Fruit fly (Drosophila melanogaster) whole organism, embryonic: ENCODE data around the gene peng.

Source experiments
- CG10209 ChIP-seq: fragments of 200-800 bp; sonication (Bioruptor generic); optimal IDR thresholded peaks from 3 replicates; lab custom pipeline; 2017; ENCODE audit warnings: missing biosample characterization, mild to moderate bottlenecking, missing genetic modification characterization, missing genetic modification reagents
- CG10274 ChIP-seq: fragments of 200-800 bp; sonication (Bioruptor generic); optimal IDR thresholded peaks from 3 replicates; lab custom pipeline; 2017; ENCODE audit warnings: missing biosample characterization, mild to moderate bottlenecking, missing genetic modification characterization
- CG11093 ChIP-seq: fragments of 200-800 bp; sonication (Bioruptor generic); IDR thresholded peaks from 3 replicates; pipeline ENCODE4 v1.3.6; 2022; ENCODE audit warnings: missing biosample characterization, missing genetic modification characterization
- CG11456 ChIP-seq: fragments of 200-800 bp; sonication (Bioruptor generic); IDR thresholded peaks from 3 replicates; pipeline ENCODE4 v1.3.6; 2022; ENCODE audit warnings: missing biosample characterization, missing genetic modification characterization
- CG11695 ChIP-seq: fragments of 200-800 bp; sonication (Bioruptor generic); IDR thresholded peaks from 3 replicates; pipeline ENCODE4 v1.3.6; 2022; ENCODE audit warnings: missing biosample characterization, missing genetic modification characterization
- CG12769 ChIP-seq: fragments of 200-800 bp; sonication (Bioruptor generic); optimal IDR thresholded peaks from 2 replicates; lab custom pipeline; 2019; ENCODE audit warnings: missing biosample characterization, mild to moderate bottlenecking, missing genetic modification characterization, moderate library complexity
- CG1529 ChIP-seq: fragments of 200-800 bp; sonication (Bioruptor generic); optimal IDR thresholded peaks from 3 replicates; lab custom pipeline; 2018; ENCODE audit warnings: missing biosample characterization, missing genetic modification characterization
- CG17359 ChIP-seq: fragments of 200-800 bp; sonication (Bioruptor generic); optimal IDR thresholded peaks from 3 replicates; lab custom pipeline; 2018; ENCODE audit warnings: missing biosample characterization, mild to moderate bottlenecking, missing genetic modification characterization, moderate library complexity
- CG17829 ChIP-seq: fragments of 200-800 bp; optimal IDR thresholded peaks from 2 replicates; lab custom pipeline; 2019; ENCODE audit warnings: missing biosample characterization, mild to moderate bottlenecking, missing genetic modification characterization, moderate library complexity
- CG17912 ChIP-seq: fragments of 200-800 bp; sonication (Bioruptor generic); optimal IDR thresholded peaks from 2 replicates; lab custom pipeline; 2018; ENCODE audit warnings: missing biosample characterization, mild to moderate bottlenecking, missing genetic modification characterization
- CG2678 ChIP-seq: fragments of 200-800 bp; sonication (Bioruptor generic); optimal IDR thresholded peaks from 3 replicates; lab custom pipeline; 2019; ENCODE audit warnings: missing biosample characterization, mild to moderate bottlenecking, missing genetic modification characterization, moderate library complexity
- CG2712 ChIP-seq: fragments of 200-800 bp; optimal IDR thresholded peaks from 3 replicates; lab custom pipeline; 2019; ENCODE audit warnings: missing biosample characterization, mild to moderate bottlenecking, missing genetic modification characterization, moderate library complexity
- CG30431 ChIP-seq: fragments of 200-800 bp; sonication (Bioruptor generic); optimal IDR thresholded peaks from 2 replicates; lab custom pipeline; 2017; ENCODE audit warnings: missing biosample characterization, missing genetic modification characterization
- CG31365 ChIP-seq: fragments of 200-800 bp; sonication (Bioruptor generic); optimal IDR thresholded peaks from 2 replicates; lab custom pipeline; 2018; ENCODE audit warnings: missing biosample characterization, mild to moderate bottlenecking, missing genetic modification characterization
- CG32772 ChIP-seq: fragments of 200-800 bp; sonication (Bioruptor generic); IDR thresholded peaks from 2 replicates; pipeline ENCODE4 v1.3.6; 2022; ENCODE audit warnings: missing biosample characterization, missing genetic modification characterization
- CG3281 ChIP-seq: fragments of 200-800 bp; sonication (Bioruptor generic); optimal IDR thresholded peaks from 3 replicates; lab custom pipeline; 2017; ENCODE audit warnings: missing biosample characterization, mild to moderate bottlenecking, missing genetic modification characterization
- CG34376 ChIP-seq: fragments of 200-800 bp; sonication (Bioruptor generic); optimal IDR thresholded peaks from 2 replicates; lab custom pipeline; 2018; ENCODE audit warnings: missing biosample characterization, mild to moderate bottlenecking, missing genetic modification characterization
- CG4328 ChIP-seq: fragments of 200-800 bp; sonication (Bioruptor generic); optimal IDR thresholded peaks from 3 replicates; lab custom pipeline; 2017; ENCODE audit warnings: missing biosample characterization, missing genetic modification reagents, missing genetic modification characterization
- CG6175 ChIP-seq: fragments of 200-800 bp; sonication (Bioruptor generic); IDR thresholded peaks from 3 replicates; pipeline ENCODE4 v1.3.6; 2022; ENCODE audit warnings: missing biosample characterization, missing genetic modification characterization
- CG6254 ChIP-seq: fragments of 200-800 bp; sonication (Bioruptor generic); optimal IDR thresholded peaks from 3 replicates; lab custom pipeline; 2017; ENCODE audit warnings: mild to moderate bottlenecking, missing biosample characterization, missing genetic modification reagents, missing genetic modification characterization
- CG7839 ChIP-seq: fragments of 200-800 bp; sonication (Bioruptor generic); optimal IDR thresholded peaks from 3 replicates; lab custom pipeline; 2018; ENCODE audit warnings: missing biosample characterization, mild to moderate bottlenecking, missing genetic modification characterization, moderate library complexity
- CG8388 ChIP-seq: fragments of 200-800 bp; sonication (Bioruptor generic); optimal IDR thresholded peaks from 2 replicates; lab custom pipeline; 2019; ENCODE audit warnings: missing biosample characterization, mild to moderate bottlenecking, missing genetic modification characterization, moderate library complexity
- CG9727 ChIP-seq: fragments of 200-800 bp; sonication (Bioruptor generic); optimal IDR thresholded peaks from 3 replicates; lab custom pipeline; 2017; ENCODE audit warnings: missing biosample characterization, mild to moderate bottlenecking, missing genetic modification characterization
- CG9932 ChIP-seq: fragments of 200-800 bp; sonication (Bioruptor generic); IDR thresholded peaks from 2 replicates; pipeline ENCODE4 v1.3.6; 2022; ENCODE audit warnings: missing biosample characterization, missing genetic modification characterization
- Dbx ChIP-seq: fragments of 200-800 bp; sonication (Bioruptor generic); IDR thresholded peaks from 3 replicates; pipeline ENCODE4 v1.3.6; 2022; ENCODE audit warnings: missing biosample characterization, missing genetic modification characterization
- Dip2 ChIP-seq: fragments of 200-800 bp; sonication (Bioruptor generic); IDR thresholded peaks from 2 replicates; pipeline ENCODE4 v1.3.6; 2022; ENCODE audit warnings: missing biosample characterization, missing genetic modification characterization
- Dip3 ChIP-seq: fragments of 200-800 bp; sonication (Bioruptor generic); optimal IDR thresholded peaks from 3 replicates; lab custom pipeline; 2016; ENCODE audit warnings: missing biosample characterization, missing genetic modification characterization
- E2f1 ChIP-seq: fragments of 200-800 bp; sonication (Bioruptor generic); IDR thresholded peaks from 2 replicates; pipeline ENCODE4 v1.3.6; 2022; ENCODE audit warnings: missing biosample characterization, missing genetic modification characterization
- HHEX ChIP-seq: fragments of 200-800 bp; sonication (Bioruptor generic); optimal IDR thresholded peaks from 3 replicates; lab custom pipeline; 2017; ENCODE audit warnings: missing biosample characterization, mild to moderate bottlenecking, missing genetic modification characterization, missing genetic modification reagents
- HLH4C ChIP-seq: fragments of 200-800 bp; sonication (Bioruptor generic); IDR thresholded peaks from 3 replicates; pipeline ENCODE4 v1.3.6; 2022; ENCODE audit warnings: missing biosample characterization, missing genetic modification characterization; ENCODE audit not compliant: partially characterized antibody
- Hmx ChIP-seq: fragments of 200-800 bp; sonication (Bioruptor generic); optimal IDR thresholded peaks from 2 replicates; lab custom pipeline; 2016; ENCODE audit warnings: missing biosample characterization, missing genetic modification characterization
- Meics ChIP-seq: fragments of 200-800 bp; sonication (Bioruptor generic); optimal IDR thresholded peaks from 2 replicates; lab custom pipeline; 2017; ENCODE audit warnings: missing biosample characterization, mild to moderate bottlenecking, missing genetic modification characterization
- Nf-YA ChIP-seq: fragments of 200-800 bp; sonication (Bioruptor generic); IDR thresholded peaks from 2 replicates; pipeline ENCODE4 v1.3.6; 2022; ENCODE audit warnings: missing biosample characterization, missing genetic modification characterization
- Ptx1 ChIP-seq: fragments of 200-800 bp; sonication (Bioruptor generic); IDR thresholded peaks from 2 replicates; pipeline ENCODE4 v1.3.6; 2022; ENCODE audit warnings: missing biosample characterization, missing genetic modification characterization
- Ravus ChIP-seq: fragments of 200-800 bp; sonication (Bioruptor generic); IDR thresholded peaks from 2 replicates; pipeline ENCODE4 v1.3.6; 2022; ENCODE audit warnings: missing biosample characterization, missing genetic modification characterization
- ac ChIP-seq: fragments of 200-800 bp; sonication (Bioruptor generic); optimal IDR thresholded peaks from 3 replicates; lab custom pipeline; 2017; ENCODE audit warnings: missing biosample characterization, mild to moderate bottlenecking, missing genetic modification characterization
- br ChIP-seq: fragments of >200 bp; optimal IDR thresholded peaks from 2 replicates; lab custom pipeline; 2017
- chif ChIP-seq, 2 experiments: fragments of 200-800 bp; sonication (Bioruptor generic); optimal IDR thresholded peaks; 3 replicates each; lab custom pipeline; 2016; ENCODE audit warnings: missing biosample characterization in 2 of 2, missing genetic modification characterization in 2 of 2
- dysf ChIP-seq: fragments of 200-800 bp; sonication (Bioruptor generic); IDR thresholded peaks from 3 replicates; pipeline ENCODE4 v1.3.6; 2022; ENCODE audit warnings: missing biosample characterization, missing genetic modification characterization
- esg ChIP-seq: fragments of 200-800 bp; sonication (Bioruptor generic); conservative IDR thresholded peaks from 2 replicates; pipeline ENCODE4 v1.3.6; 2022; ENCODE audit warnings: missing biosample characterization, missing genetic modification characterization
- grn ChIP-seq: fragments of 200-800 bp; sonication (Bioruptor generic); optimal IDR thresholded peaks from 3 replicates; lab custom pipeline; 2017; ENCODE audit warnings: missing biosample characterization, missing genetic modification characterization
- prd ChIP-seq, 3 experiments: fragments of >200 bp in 2 of 3; fragments of 200-800 bp in 1 of 3; sonication (Bioruptor generic) in 1 of 3; optimal IDR thresholded peaks in 2 of 3; IDR thresholded peaks in 1 of 3; 2 replicates in 2 of 3; 3 replicates in 1 of 3; pipeline versions ENCODE4 v1.3.6 to Lab custom; 2017 to 2022; ENCODE audit warnings: missing biosample characterization in 1 of 3, missing genetic modification characterization in 1 of 3
- ranshi ChIP-seq: fragments of 200-800 bp; sonication (Bioruptor generic); IDR thresholded peaks from 2 replicates; pipeline ENCODE4 v1.3.6; 2022; ENCODE audit warnings: missing biosample characterization, missing genetic modification characterization
- repo ChIP-seq: fragments of 200-800 bp; sonication (Bioruptor generic); optimal IDR thresholded peaks from 2 replicates; lab custom pipeline; 2016; ENCODE audit warnings: missing biosample characterization, missing genetic modification characterization
- scrt ChIP-seq: fragments of 200-800 bp; sonication (Bioruptor generic); optimal IDR thresholded peaks from 2 replicates; lab custom pipeline; 2018; ENCODE audit warnings: missing biosample characterization, mild to moderate bottlenecking, missing genetic modification characterization, moderate library complexity
- slbo ChIP-seq: fragments of 200-800 bp; sonication (Bioruptor generic); IDR thresholded peaks from 2 replicates; pipeline ENCODE4 v1.3.6; 2022; ENCODE audit warnings: missing biosample characterization, missing genetic modification characterization
- ssp ChIP-seq: fragments of 200-800 bp; sonication (Bioruptor generic); IDR thresholded peaks from 2 replicates; pipeline ENCODE4 v1.3.6; 2022; ENCODE audit warnings: missing biosample characterization, missing genetic modification characterization
- sug ChIP-seq: fragments of 200-800 bp; optimal IDR thresholded peaks from 2 replicates; lab custom pipeline; 2019; ENCODE audit warnings: missing biosample characterization, mild to moderate bottlenecking, missing genetic modification characterization, moderate library complexity
- ttk ChIP-seq: fragments of 200-800 bp; sonication (Bioruptor generic); IDR thresholded peaks from 2 replicates; pipeline ENCODE4 v2.1.2; 2022; ENCODE audit warnings: missing biosample characterization, missing genetic modification characterization
- wdn ChIP-seq: fragments of 200-800 bp; sonication (Bioruptor generic); IDR thresholded peaks from 2 replicates; pipeline ENCODE4 v1.3.6; 2022; ENCODE audit warnings: missing biosample characterization, missing genetic modification characterization

The peng gene

DNA sequence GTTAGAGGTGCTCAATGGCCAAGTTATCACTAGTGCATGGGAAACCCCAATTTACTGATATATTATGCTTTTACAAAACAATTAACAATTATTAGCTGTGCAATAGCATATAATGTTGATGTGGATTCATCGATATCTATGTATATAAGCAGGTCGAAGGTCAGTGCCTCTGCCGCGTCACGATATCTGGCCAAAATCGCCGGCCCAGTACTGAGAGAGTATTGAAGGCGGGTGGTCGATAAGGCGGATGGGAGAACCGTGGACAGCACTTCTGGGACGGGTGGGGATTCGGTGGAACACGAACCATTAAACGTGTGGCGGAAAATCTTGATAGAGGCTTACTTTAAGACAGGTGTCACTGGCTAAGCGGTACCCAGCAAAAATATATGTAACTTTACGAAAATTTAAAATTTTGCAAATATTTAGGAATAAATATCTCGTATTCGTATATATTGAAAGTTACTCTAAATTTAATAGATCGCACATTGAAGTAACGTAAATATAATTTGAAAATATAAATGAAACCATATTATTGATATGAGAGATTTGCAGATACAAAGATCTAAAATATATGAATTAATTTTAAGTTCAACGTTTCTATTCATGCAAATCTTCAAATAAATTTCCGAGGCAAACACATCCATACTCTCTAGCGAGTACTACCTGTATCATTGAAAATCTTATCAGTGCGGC is 27.2 kb downstream of the peng start (continued):
- 0 out of 3 replicates have a peak, but pooled peaks have one; percentile 41 for TF ChIP-seq CG11093 (GFP tag; lab: Robert Waterston, UW)
- TF ChIP-seq grn, result peak; percentile 32
- no peak for TF ChIP-seq CG6175 (GFP tag; lab: Robert Waterston, UW)
- TF ChIP-seq Hmx (GFP tag; lab: Kevin White, UChicago), result no peak
- TF ChIP-seq E2f1 (GFP tag; lab: Robert Waterston, UW), result peak; percentile 60
- no peak for TF ChIP-seq Ravus (GFP tag; lab: Robert Waterston, UW)
- peak; percentile 56 for TF ChIP-seq scrt (GFP tag; lab: Kevin White, UChicago)
- peak; percentile 82 for TF ChIP-seq Meics
- no peak for TF ChIP-seq ssp
- peak; percentile 15 for TF ChIP-seq CG9727
- no peak for TF ChIP-seq CG31365
- 0 out of 2 replicates have a peak, but pooled peaks have one; percentile 4 for TF ChIP-seq CG9932 (GFP tag; lab: Robert Waterston, UW)
- no peak for TF ChIP-seq CG30431 (GFP tag; lab: Kevin White, UChicago)
- TF ChIP-seq CG2678 (tag; lab: Kevin White, UChicago), result peak; percentile 82
- TF ChIP-seq HHEX, result peak; percentile 65
- peak; percentile 33; the same call in 1 of the 2 replicates for TF ChIP-seq ttk (GFP tag; lab: Robert Waterston, UW)
- TF ChIP-seq esg, result peak; percentile 42; the same call in 1 of the 2 replicates
- TF ChIP-seq CG7839, result peak; percentile 71
- TF ChIP-seq CG12769 (tag; lab: Kevin White, UChicago), result no peak
- TF ChIP-seq chif (GFP tag; optimal IDR thresholded peaks at IDR 0.05; lab: Kevin White, UChicago), result no peak
- TF ChIP-seq CG10274 (GFP tag; lab: Kevin White, UChicago), result peak; percentile 5
- TF ChIP-seq CG3281, result peak; percentile 74
- peak; percentile 24 for TF ChIP-seq Dip3 (GFP tag; lab: Kevin White, UChicago)
- peak; percentile 73; the same call in 2 of the 3 replicates for TF ChIP-seq dysf (GFP tag; lab: Robert Waterston, UW)
- TF ChIP-seq CG32772, result no peak
- peak; percentile 56 for TF ChIP-seq CG17829 (tag; lab: Kevin White, UChicago)
- 0 out of 3 replicates have a peak, but pooled peaks have one; percentile 48 for TF ChIP-seq Dbx (GFP tag; lab: Robert Waterston, UW)
- peak; percentile 77 for TF ChIP-seq CG2712 (tag; lab: Kevin White, UChicago)
- TF ChIP-seq CG17359 (tag; lab: Kevin White, UChicago), result peak; percentile 65
- no peak for TF ChIP-seq wdn
- peak; percentile 71 for TF ChIP-seq CG4328 (GFP tag; lab: Kevin White, UChicago)
- no peak for TF ChIP-seq ac (GFP tag; lab: Kevin White, UChicago)
- TF ChIP-seq slbo (GFP tag; lab: Robert Waterston, UW), result peak; percentile 27; the same call in 1 of the 2 replicates
- no peak for TF ChIP-seq prd (optimal IDR thresholded peaks at IDR 0.05; lab: Kevin White, UChicago)
- TF ChIP-seq prd (GFP tag; IDR thresholded peaks at IDR 0.05; lab: Robert Waterston, UW), result peak; percentile 45; the same call in 1 of the 3 replicates
- TF ChIP-seq CG10209 (GFP tag; lab: Kevin White, UChicago), result peak; percentile 64
- TF ChIP-seq sug, result peak; percentile 78
- TF ChIP-seq CG34376 (GFP tag; lab: Kevin White, UChicago), result peak; percentile 32

DNA sequence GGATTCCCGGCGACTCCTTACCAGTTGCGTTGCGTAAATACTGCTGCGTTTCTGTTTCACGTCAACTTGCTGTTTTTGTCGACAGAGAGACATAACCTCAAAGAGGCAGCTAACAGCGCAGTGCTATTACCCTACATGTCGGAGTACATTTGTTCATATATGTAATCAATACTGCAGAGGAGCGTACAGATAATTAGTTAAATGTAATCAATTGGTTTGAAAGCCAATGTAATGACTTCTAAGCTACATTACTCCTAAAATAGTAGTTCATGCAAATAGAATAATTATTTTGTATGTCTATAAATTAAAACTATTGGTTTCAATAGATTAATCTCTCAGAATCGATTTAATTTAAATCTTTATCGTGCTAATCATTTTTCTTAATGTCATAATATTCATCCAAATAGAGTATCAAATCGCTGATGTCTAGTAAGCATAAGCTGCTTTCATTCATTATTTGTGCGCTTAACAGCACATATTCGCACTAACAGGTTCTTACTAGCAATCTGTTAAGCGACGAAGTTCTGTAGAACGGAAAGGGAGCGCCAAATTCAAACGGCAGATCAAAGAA is 30.4 kb downstream of the peng start, which contains the start of the genes SLIRP1 and anox:
Gene SLIRP1 (minus strand): TSS at position 95 of the 571 bp plus-strand sequence.
Gene anox (minus strand): TSS at position 95 of the 571 bp plus-strand sequence.
- TF ChIP-seq CG17829 (tag; lab: Kevin White, UChicago) (peak; percentile 87), CG1529 (GFP tag; lab: Kevin White, UChicago) (peak; percentile 78), CG11695 (GFP tag; lab: Robert Waterston, UW) (peak; percentile 89), HLH4C (GFP tag; lab: Robert Waterston, UW) (no peak), Dip2 (GFP tag; lab: Robert Waterston, UW) (no peak), CG11456 (GFP tag; lab: Robert Waterston, UW) (peak; percentile 79; the same call in 1 of the 3 replicates), CG17912 (GFP tag; lab: Kevin White, UChicago) (no peak), Ptx1 (GFP tag; lab: Robert Waterston, UW) (peak; percentile 88), CG8388 (GFP tag; lab: Kevin White, UChicago) (peak; percentile 86), repo (GFP tag; lab: Kevin White, UChicago) (peak; percentile 37), br (lab: Kevin White, UChicago) (no peak), Nf-YA (GFP tag; lab: Robert Waterston, UW) (0 out of 2 replicates have a peak, but pooled peaks have one; percentile 40), ranshi (GFP tag; lab: Robert Waterston, UW) (peak; percentile 80; the same call in 1 of the 2 replicates), CG6254 (GFP tag; lab: Kevin White, UChicago) (peak; percentile 58)
